Worm (Caenorhabditis elegans) whole organism, L4 larva: ENCODE results near the gene dpf-7.

ENCODE experiments used
- F44E2.7 ChIP-seq: fragments of 200-800 bp; sonication (Bioruptor generic); IDR thresholded peaks from 2 replicates; pipeline ENCODE4 v2.1.2; 2022; ENCODE audit warnings: missing genetic modification characterization, missing compliant biosample characterization
- R02D3.7 ChIP-seq: fragments of 150-350 bp; sonication (generic microtip); optimal IDR thresholded peaks from 3 replicates; lab custom pipeline; 2014; ENCODE audit warnings: missing biosample characterization, missing genetic modification characterization
- T20F7.1 ChIP-seq: fragments of 200-800 bp; sonication (Bioruptor generic); optimal IDR thresholded peaks from 2 replicates; lab custom pipeline; 2018; ENCODE audit warnings: mild to moderate bottlenecking, missing genetic modification characterization, missing compliant biosample characterization
- ceh-32 ChIP-seq: sonication (generic microtip); optimal IDR thresholded peaks from 2 replicates; lab custom pipeline; 2016; ENCODE audit warnings: mild to moderate bottlenecking, missing genetic modification characterization, missing compliant biosample characterization; ENCODE audit not compliant: poor library complexity
- lin-15B ChIP-seq: fragments of 150-350 bp; sonication (generic microtip); optimal IDR thresholded peaks from 3 replicates; lab custom pipeline; 2014; ENCODE audit warnings: missing biosample characterization, missing genetic modification characterization
- lin-29 ChIP-seq: fragments of 200-800 bp; sonication (Bioruptor generic); IDR thresholded peaks from 2 replicates; pipeline ENCODE4 v1.3.6; 2022; ENCODE audit warnings: missing genetic modification reagents, missing genetic modification characterization, missing compliant biosample characterization
- lsy-2 ChIP-seq, 2 experiments: fragments of 150-350 bp in 1 of 2; sonication (generic microtip) in 1 of 2; optimal IDR thresholded peaks; 2 replicates each; lab custom pipeline; 2014 to 2017; ENCODE audit warnings: missing biosample characterization in 2 of 2, missing genetic modification characterization in 2 of 2
- mxl-2 ChIP-seq: fragments of 200-800 bp; sonication (Bioruptor generic); conservative IDR thresholded peaks from 2 replicates; pipeline ENCODE4 v1.3.6; 2022; ENCODE audit warnings: missing genetic modification reagents, missing genetic modification characterization, missing compliant biosample characterization
- nhr-11 ChIP-seq: fragments of 150-350 bp; optimal IDR thresholded peaks from 2 replicates; lab custom pipeline; 2014; ENCODE audit warnings: missing biosample characterization, missing genetic modification characterization
- pqm-1 ChIP-seq: sonication (generic microtip); optimal IDR thresholded peaks from 2 replicates; lab custom pipeline; 2017; ENCODE audit warnings: missing biosample characterization, missing genetic modification characterization
- saeg-2 ChIP-seq: fragments of 200-800 bp; sonication (Bioruptor generic); IDR thresholded peaks from 2 replicates; pipeline ENCODE4 v1.3.6; 2022; ENCODE audit warnings: missing genetic modification reagents, missing genetic modification characterization, missing compliant biosample characterization
- skn-1 ChIP-seq: fragments of 150-350 bp; optimal IDR thresholded peaks from 2 replicates; lab custom pipeline; 2014; ENCODE audit warnings: missing biosample characterization, missing genetic modification characterization
- unc-130 ChIP-seq: sonication (generic microtip); optimal IDR thresholded peaks from 2 replicates; lab custom pipeline; 2016; ENCODE audit warnings: missing genetic modification reagents, missing genetic modification characterization, missing compliant biosample characterization

- no peak for TF ChIP-seq R02D3.7 (tag; lab: Kevin White, UChicago)
- TF ChIP-seq nhr-11 (tag; lab: Kevin White, UChicago) = no peak
- TF ChIP-seq mxl-2 (GFP tag; lab: Robert Waterston, UW) = no peak
- no peak for TF ChIP-seq F44E2.7
- TF ChIP-seq lin-15B (tag; lab: Kevin White, UChicago) = no peak
- no peak for TF ChIP-seq unc-130 (GFP tag; lab: Kevin White, UChicago)
- TF ChIP-seq lsy-2 (tag; optimal IDR thresholded peaks at IDR 0.05; lab: Kevin White, UChicago) = no peak
- no peak for TF ChIP-seq saeg-2
- no peak for TF ChIP-seq ceh-32 (tag; lab: Kevin White, UChicago)
- no peak for TF ChIP-seq lin-29
- no peak for TF ChIP-seq skn-1 (tag; lab: Kevin White, UChicago)
- TF ChIP-seq pqm-1 (tag; lab: Kevin White, UChicago) = no peak
- no peak for TF ChIP-seq T20F7.1 (GFP tag; lab: Kevin White, UChicago)
Measured at ce11 chrIV:4827219-4827618, 24.8 kb upstream of the dpf-7 start, which contains the start of gene mpz-4.
